Worm (Caenorhabditis elegans) whole organism, midembryonic: Measurements from ENCODE around the gene F02D8.1.

Source experiments
- T22C8.4 ChIP-seq: fragments of 200-800 bp; sonication (Bioruptor generic); IDR thresholded peaks from 2 replicates; pipeline ENCODE4 v1.3.6; 2022; ENCODE audit warnings: missing genetic modification characterization, missing compliant biosample characterization
- cog-1 ChIP-seq: sonication (generic microtip); optimal IDR thresholded peaks from 2 replicates; lab custom pipeline; 2016; ENCODE audit warnings: missing genetic modification characterization, missing compliant biosample characterization
- flt-1 ChIP-seq: fragments of 200-800 bp; sonication (Bioruptor generic); IDR thresholded peaks from 2 replicates; pipeline ENCODE4 v1.3.6; 2022; ENCODE audit warnings: missing genetic modification characterization, missing compliant biosample characterization
- klf-2 ChIP-seq: fragments of 200-800 bp; sonication (Bioruptor generic); conservative IDR thresholded peaks from 2 replicates; pipeline ENCODE4 v1.3.6; 2022; ENCODE audit warnings: missing genetic modification reagents, missing genetic modification characterization, missing compliant biosample characterization
- med-1 ChIP-seq: sonication (generic microtip); optimal IDR thresholded peaks from 2 replicates; lab custom pipeline; 2017; ENCODE audit warnings: missing genetic modification characterization, mild to moderate bottlenecking, missing compliant biosample characterization, antibody characterized with exemption, missing genetic modification reagents; ENCODE audit not compliant: insufficient read depth
- ref-1 ChIP-seq: fragments of 200-800 bp; sonication (Bioruptor generic); conservative IDR thresholded peaks from 2 replicates; pipeline ENCODE4 v1.3.6; 2022; ENCODE audit warnings: missing genetic modification reagents, missing genetic modification characterization, missing compliant biosample characterization
- tab-1 ChIP-seq: fragments of 200-800 bp; sonication (Bioruptor generic); IDR thresholded peaks from 2 replicates; pipeline ENCODE4 v1.3.6; 2022; ENCODE audit warnings: missing genetic modification characterization, missing compliant biosample characterization
- ztf-23 ChIP-seq: fragments of 200-800 bp; sonication (Bioruptor generic); IDR thresholded peaks from 2 replicates; pipeline ENCODE4 v1.3.6; 2022; ENCODE audit warnings: missing genetic modification reagents, missing genetic modification characterization, missing compliant biosample characterization
- ztf-29 ChIP-seq: fragments of 200-800 bp; sonication (Bioruptor generic); IDR thresholded peaks from 2 replicates; pipeline ENCODE4 v1.3.6; 2022; ENCODE audit warnings: missing genetic modification reagents, missing genetic modification characterization, missing compliant biosample characterization

- TF ChIP-seq ztf-29 (no peak), cog-1 (tag; lab: Kevin White, UChicago) (no peak), ref-1 (GFP tag; lab: Robert Waterston, UW) (no peak), flt-1 (GFP tag; lab: Robert Waterston, UW) (no peak), T22C8.4 (no peak), tab-1 (GFP tag; lab: Robert Waterston, UW) (no peak), med-1 (no peak), klf-2 (GFP tag; lab: Robert Waterston, UW) (no peak), ztf-23 (no peak)
Observed at ce11 chrV:15020229-15020628, 41.7 kb upstream of the F02D8.1 start, which contains the start of gene F14H8.2.
